Worm (Caenorhabditis elegans) whole organism, L4 larva: ENCODE measurements around the gene ptr-9.

Experiments used
- F37D6.2 ChIP-seq: sonication (generic microtip); optimal IDR thresholded peaks from 2 replicates; lab custom pipeline; 2016; ENCODE audit warnings: mild to moderate bottlenecking, missing genetic modification characterization, missing compliant biosample characterization
- dve-1 ChIP-seq: sonication (generic microtip); optimal IDR thresholded peaks from 2 replicates; lab custom pipeline; 2017; ENCODE audit warnings: antibody characterized with exemption, mild to moderate bottlenecking, missing genetic modification characterization, missing compliant biosample characterization; ENCODE audit not compliant: insufficient read depth
- fkh-10 ChIP-seq: fragments of 150-350 bp; optimal IDR thresholded peaks from 2 replicates; lab custom pipeline; 2014; ENCODE audit warnings: missing biosample characterization, missing genetic modification reagents, missing genetic modification characterization
- hlh-30 ChIP-seq: sonication (generic microtip); optimal IDR thresholded peaks from 2 replicates; lab custom pipeline; 2017; ENCODE audit warnings: antibody characterized with exemption, mild to moderate bottlenecking, missing genetic modification characterization, missing compliant biosample characterization; ENCODE audit not compliant: insufficient read depth
- lin-15B ChIP-seq: fragments of 150-350 bp; sonication (generic microtip); optimal IDR thresholded peaks from 3 replicates; lab custom pipeline; 2014; ENCODE audit warnings: missing biosample characterization, missing genetic modification characterization
- lin-29 ChIP-seq: fragments of 200-800 bp; sonication (Bioruptor generic); IDR thresholded peaks from 2 replicates; pipeline ENCODE4 v1.3.6; 2022; ENCODE audit warnings: missing genetic modification reagents, missing genetic modification characterization, missing compliant biosample characterization
- lin-39 ChIP-seq: fragments of 150-350 bp; optimal IDR thresholded peaks from 2 replicates; lab custom pipeline; 2014; ENCODE audit warnings: missing biosample characterization, missing genetic modification reagents, missing genetic modification characterization
- skn-1 ChIP-seq: fragments of 150-350 bp; optimal IDR thresholded peaks from 2 replicates; lab custom pipeline; 2014; ENCODE audit warnings: missing biosample characterization, missing genetic modification characterization
- unc-62 ChIP-seq, 3 experiments: fragments of 150-350 bp in 1 of 3; sonication (generic microtip); optimal IDR thresholded peaks in 2 of 3; peaks in 1 of 3; 1 replicate in 1 of 3; 2 replicates in 2 of 3; lab custom pipeline; 2014 to 2017; ENCODE audit warnings: missing biosample characterization in 3 of 3, missing genetic modification characterization in 3 of 3, missing genetic modification reagents in 3 of 3, missing genotype in 1 of 3

- TF ChIP-seq lin-29 (GFP tag; lab: Robert Waterston, UW), result no peak
- no peak for TF ChIP-seq lin-39 (tag; lab: Kevin White, UChicago)
- no peak for TF ChIP-seq dve-1
- TF ChIP-seq unc-62 (GFP tag; optimal IDR thresholded peaks at IDR 0.05 in 1 of 2; lab: Kevin White, UChicago), result no peak
- TF ChIP-seq unc-62 (tag; optimal IDR thresholded peaks at IDR 0.05; lab: Kevin White, UChicago), result no peak
- TF ChIP-seq hlh-30 (tag; lab: Kevin White, UChicago), result no peak
- TF ChIP-seq fkh-10 (GFP tag; lab: Kevin White, UChicago), result no peak
- no peak for TF ChIP-seq skn-1 (tag; lab: Kevin White, UChicago)
- TF ChIP-seq F37D6.2 (tag; lab: Kevin White, UChicago), result no peak
- no peak for TF ChIP-seq lin-15B
Measured at ce11 chrIII:9162634-9163118, 1.2 kb upstream of the ptr-9 start, which contains the start of gene dgk-3.
